Worm (Caenorhabditis elegans) whole organism, L4/young adult: ENCODE measurements around the gene T01H3.5.

Source experiments
- W03F9.2 ChIP-seq: fragments of 150-350 bp; optimal IDR thresholded peaks from 2 replicates; lab custom pipeline; 2014; ENCODE audit warnings: missing biosample characterization, missing genetic modification characterization
- dao-5 ChIP-seq: sonication (generic microtip); optimal IDR thresholded peaks from 2 replicates; lab custom pipeline; 2016; ENCODE audit warnings: missing genotype, missing genetic modification characterization, moderate library complexity, missing compliant biosample characterization
- him-1 ChIP-seq: sonication (generic microtip); optimal IDR thresholded peaks from 2 replicates; lab custom pipeline; 2016; ENCODE audit warnings: missing genotype, missing genetic modification reagents, missing genetic modification characterization, missing compliant biosample characterization

Gene T01H3.5

DNA sequence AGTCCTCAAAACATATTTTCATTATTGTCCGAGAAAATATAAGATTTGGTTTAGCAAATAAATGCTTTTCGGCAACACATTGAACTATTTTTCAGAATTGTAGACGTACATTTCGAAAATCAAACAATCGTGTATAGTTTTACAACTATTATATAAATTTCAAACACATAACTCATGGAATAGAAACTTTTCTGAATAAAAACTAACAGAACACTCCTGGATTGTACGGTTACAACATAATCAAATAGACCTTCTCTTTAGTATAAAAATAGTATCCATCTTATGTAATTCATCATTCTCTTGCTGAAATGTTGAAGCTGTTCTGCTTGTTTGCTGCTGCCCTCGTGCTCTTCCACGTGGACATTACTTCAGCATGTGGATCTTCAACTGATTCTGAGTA is 31.6 kb downstream of the T01H3.5 start, which contains the start of gene ZK675.4:
Gene ZK675.4, plus strand, starts transcription at position 301 of the 400 bp plus-strand sequence.
- TF ChIP-seq dao-5 (tag; lab: Kevin White, UChicago) = no peak
- TF ChIP-seq him-1 (tag; lab: Kevin White, UChicago) = no peak
- no peak for TF ChIP-seq W03F9.2 (tag; lab: Kevin White, UChicago)

DNA sequence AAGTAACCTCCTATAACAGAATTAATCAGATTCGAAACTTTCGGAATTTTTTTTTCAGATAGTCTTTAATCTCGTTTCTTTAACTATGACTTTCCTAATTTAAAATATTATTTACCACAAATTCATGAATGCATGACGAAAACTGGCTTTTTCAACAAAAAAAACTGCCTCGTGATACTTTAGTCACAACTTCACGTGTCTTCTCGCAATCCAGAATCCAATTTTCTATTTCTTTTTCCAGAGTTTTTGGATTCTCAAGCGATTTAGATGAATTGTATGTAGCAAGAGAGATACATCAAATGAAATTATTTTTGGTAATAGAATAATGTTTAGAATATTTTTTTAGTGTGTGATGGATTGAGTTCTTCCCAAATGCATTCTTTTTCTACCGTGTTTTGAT is 40.8 kb downstream of the T01H3.5 start:
- TF ChIP-seq him-1 (tag; lab: Kevin White, UChicago) (no peak), W03F9.2 (tag; lab: Kevin White, UChicago) (no peak), dao-5 (tag; lab: Kevin White, UChicago) (no peak)

DNA sequence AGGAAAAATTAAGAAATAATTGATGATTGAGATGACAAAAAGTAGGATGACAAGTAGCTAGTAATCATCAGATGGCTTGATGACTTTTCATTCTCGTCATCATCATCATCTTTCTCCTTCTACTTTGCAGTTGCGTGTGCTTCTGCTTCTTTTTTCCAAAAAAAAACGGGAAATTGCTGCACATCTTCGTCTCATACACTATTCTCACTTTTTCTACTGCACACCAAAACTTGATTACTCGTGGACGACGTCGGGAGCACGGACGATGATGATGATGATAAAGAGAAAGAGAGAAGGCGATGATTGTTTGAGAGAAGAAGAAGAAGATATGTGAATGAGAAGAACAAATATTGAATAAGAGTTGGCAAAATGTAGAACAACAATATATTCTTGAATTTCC is 41.7 kb downstream of the T01H3.5 start:
- TF ChIP-seq him-1 (tag; lab: Kevin White, UChicago) (no peak), W03F9.2 (tag; lab: Kevin White, UChicago) (no peak), dao-5 (tag; lab: Kevin White, UChicago) (no peak)

DNA sequence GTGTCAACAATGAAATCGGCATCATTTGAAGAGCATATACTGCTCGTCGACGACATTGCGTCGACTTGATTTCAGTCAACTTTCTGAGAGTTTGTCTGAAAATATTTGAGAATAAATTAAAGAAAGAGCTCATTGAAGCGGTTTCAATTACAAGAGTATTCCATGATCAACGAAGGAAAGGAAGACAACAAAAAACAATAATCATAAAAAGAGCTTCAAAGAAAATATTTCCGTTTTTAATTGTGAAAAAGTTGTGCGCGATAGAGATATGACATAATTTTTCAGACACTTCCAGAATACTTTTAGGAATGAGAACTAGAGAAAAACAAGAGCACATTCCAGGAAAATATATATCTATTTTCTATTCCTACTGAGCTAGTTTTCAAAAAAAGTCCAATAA is 49.2 kb downstream of the T01H3.5 start, which contains the start of gene spv-1:
Gene spv-1, minus strand, starts transcription at position 101 of the 400 bp plus-strand sequence.
- TF ChIP-seq dao-5 (tag; lab: Kevin White, UChicago) = no peak
- no peak for TF ChIP-seq W03F9.2 (tag; lab: Kevin White, UChicago)
- no peak for TF ChIP-seq him-1 (tag; lab: Kevin White, UChicago)
